Worm (Caenorhabditis elegans) whole organism, young adult: ENCODE measurements around the gene fbxa-111.

Source experiments
- B0019.2 ChIP-seq: fragments of 200-800 bp; sonication (Bioruptor generic); conservative IDR thresholded peaks from 2 replicates; pipeline ENCODE4 v1.3.6; 2022; ENCODE audit warnings: missing genetic modification reagents, missing genetic modification characterization, missing compliant biosample characterization
- B0336.3 ChIP-seq: fragments of 200-800 bp; sonication (Bioruptor generic); IDR thresholded peaks from 2 replicates; pipeline ENCODE4 v1.3.6; 2022; ENCODE audit warnings: missing genetic modification characterization, missing compliant biosample characterization
- C06A6.2 ChIP-seq: fragments of 200-800 bp; sonication (Bioruptor generic); conservative IDR thresholded peaks from 2 replicates; pipeline ENCODE4 v1.3.6; 2022; ENCODE audit warnings: missing genetic modification characterization, missing compliant biosample characterization
- C17E4.6 ChIP-seq: fragments of 200-800 bp; sonication (Bioruptor generic); IDR thresholded peaks from 2 replicates; pipeline ENCODE4 v1.3.6; 2022; ENCODE audit warnings: missing genetic modification reagents, missing genetic modification characterization, missing compliant biosample characterization
- F23B12.7 ChIP-seq: sonication (generic microtip); optimal IDR thresholded peaks from 2 replicates; lab custom pipeline; 2017; ENCODE audit warnings: missing genetic modification characterization, mild to moderate bottlenecking, missing compliant biosample characterization, antibody characterized with exemption, moderate library complexity; ENCODE audit not compliant: insufficient read depth
- F37B4.10 ChIP-seq: fragments of 200-800 bp; sonication (Bioruptor generic); IDR thresholded peaks from 2 replicates; pipeline ENCODE4 v1.3.6; 2022; ENCODE audit warnings: missing genetic modification characterization, missing compliant biosample characterization
- Y53F4B.3 ChIP-seq: fragments of 200-800 bp; sonication (Bioruptor generic); IDR thresholded peaks from 2 replicates; pipeline ENCODE4 v1.3.6; 2022; ENCODE audit warnings: missing genetic modification reagents, missing genetic modification characterization, missing compliant biosample characterization
- Y53G8AR.9 ChIP-seq: fragments of 200-800 bp; sonication (Bioruptor generic); conservative IDR thresholded peaks from 2 replicates; pipeline ENCODE4 v1.3.6; 2022; ENCODE audit warnings: missing genetic modification reagents, missing genetic modification characterization, missing compliant biosample characterization
- Y56A3A.18 ChIP-seq: fragments of 200-800 bp; sonication (Bioruptor generic); IDR thresholded peaks from 2 replicates; pipeline ENCODE4 v1.3.6; 2022; ENCODE audit warnings: missing genetic modification reagents, missing genetic modification characterization, missing compliant biosample characterization
- Y79H2A.3 ChIP-seq: fragments of 200-800 bp; sonication (Bioruptor generic); conservative IDR thresholded peaks from 2 replicates; pipeline ENCODE4 v1.3.6; 2022; ENCODE audit warnings: missing genetic modification reagents, missing genetic modification characterization, missing compliant biosample characterization
- Y95B8A.8 ChIP-seq: fragments of 200-800 bp; sonication (Bioruptor generic); IDR thresholded peaks from 2 replicates; pipeline ENCODE4 v1.3.6; 2022; ENCODE audit warnings: missing genetic modification reagents, missing genetic modification characterization, missing compliant biosample characterization
- attf-5 ChIP-seq: fragments of 200-800 bp; sonication (Bioruptor generic); optimal IDR thresholded peaks from 2 replicates; lab custom pipeline; 2018; ENCODE audit warnings: mild to moderate bottlenecking, missing genetic modification characterization, missing compliant biosample characterization
- attf-6 ChIP-seq: fragments of 200-800 bp; sonication (Bioruptor generic); IDR thresholded peaks from 2 replicates; pipeline ENCODE4 v1.3.6; 2022; ENCODE audit warnings: missing genetic modification reagents, missing genetic modification characterization, missing compliant biosample characterization
- cebp-1 ChIP-seq, 2 experiments: fragments of 200-800 bp in 1 of 2; sonication (Bioruptor generic) in 1 of 2; sonication (generic microtip) in 1 of 2; IDR thresholded peaks in 1 of 2; optimal IDR thresholded peaks in 1 of 2; 2 replicates each; pipeline versions ENCODE4 v1.3.6 to Lab custom; 2017 to 2022; ENCODE audit warnings: missing compliant biosample characterization in 2 of 2, missing genetic modification characterization in 2 of 2, mild to moderate bottlenecking in 1 of 2, missing genetic modification reagents in 1 of 2, moderate library complexity in 1 of 2
- cebp-2 ChIP-seq: fragments of 200-800 bp; sonication (Bioruptor generic); IDR thresholded peaks from 2 replicates; pipeline ENCODE4 v1.3.6; 2022; ENCODE audit warnings: missing genetic modification characterization, missing compliant biosample characterization
- ceh-58 ChIP-seq: fragments of 200-800 bp; sonication (Bioruptor generic); IDR thresholded peaks from 2 replicates; pipeline ENCODE4 v1.3.6; 2022; ENCODE audit warnings: missing genetic modification characterization, missing compliant biosample characterization
- die-1 ChIP-seq: sonication (generic microtip); optimal IDR thresholded peaks from 2 replicates; lab custom pipeline; 2016; ENCODE audit warnings: missing genotype, mild to moderate bottlenecking, missing genetic modification characterization, missing compliant biosample characterization
- egrh-3 ChIP-seq: fragments of 200-800 bp; sonication (Bioruptor generic); IDR thresholded peaks from 2 replicates; pipeline ENCODE4 v1.3.6; 2022; ENCODE audit warnings: missing genetic modification reagents, missing genetic modification characterization, missing compliant biosample characterization
- ekl-4 ChIP-seq: fragments of 200-800 bp; sonication (Bioruptor generic); IDR thresholded peaks from 2 replicates; pipeline ENCODE4 v1.3.6; 2022; ENCODE audit warnings: missing genetic modification reagents, missing genetic modification characterization, missing compliant biosample characterization
- ets-4 ChIP-seq: fragments of 200-800 bp; sonication (Bioruptor generic); optimal IDR thresholded peaks from 2 replicates; lab custom pipeline; 2018; ENCODE audit warnings: mild to moderate bottlenecking, missing genetic modification characterization, missing compliant biosample characterization
- fkh-3 ChIP-seq: sonication (generic microtip); optimal IDR thresholded peaks from 2 replicates; lab custom pipeline; 2016; ENCODE audit warnings: mild to moderate bottlenecking, missing genetic modification characterization, missing compliant biosample characterization
- hmg-1.2 ChIP-seq: fragments of 200-800 bp; sonication (Bioruptor generic); IDR thresholded peaks from 2 replicates; pipeline ENCODE4 v1.3.6; 2022; ENCODE audit warnings: missing genetic modification reagents, missing genetic modification characterization, missing compliant biosample characterization
- hsf-1 ChIP-seq: fragments of 200-800 bp; sonication (Bioruptor generic); IDR thresholded peaks from 2 replicates; pipeline ENCODE4 v1.3.6; 2022; ENCODE audit warnings: missing genetic modification reagents, missing genetic modification characterization, missing compliant biosample characterization
- let-607 ChIP-seq, 2 experiments: fragments of 200-800 bp in 1 of 2; sonication (Bioruptor generic) in 1 of 2; sonication (generic microtip) in 1 of 2; optimal IDR thresholded peaks; 2 replicates each; lab custom pipeline; 2016 to 2018; ENCODE audit warnings: mild to moderate bottlenecking in 2 of 2, missing compliant biosample characterization in 2 of 2, missing genetic modification characterization in 2 of 2, moderate library complexity in 2 of 2, missing genotype in 1 of 2
- lin-35 ChIP-seq, 3 experiments: fragments of 150-350 bp in 2 of 3; sonication (generic microtip) in 1 of 3; optimal IDR thresholded peaks; 2 replicates each; lab custom pipeline; 2014 to 2018; ENCODE audit warnings: missing biosample characterization in 3 of 3, missing genetic modification characterization in 3 of 3, missing genetic modification reagents in 3 of 3
- lin-40 ChIP-seq: sonication (generic microtip); optimal IDR thresholded peaks from 2 replicates; lab custom pipeline; 2016; ENCODE audit warnings: missing genetic modification characterization, mild to moderate bottlenecking, missing compliant biosample characterization, missing genotype, missing genetic modification reagents
- lin-54 ChIP-seq: fragments of 200-800 bp; sonication (Bioruptor generic); optimal IDR thresholded peaks from 2 replicates; lab custom pipeline; 2018; ENCODE audit warnings: mild to moderate bottlenecking, missing genetic modification characterization, missing compliant biosample characterization
- lir-1 ChIP-seq: fragments of 200-800 bp; sonication (Bioruptor generic); conservative IDR thresholded peaks from 2 replicates; pipeline ENCODE4 v1.3.6; 2022; ENCODE audit warnings: missing genetic modification reagents, missing genetic modification characterization, missing compliant biosample characterization
- lsl-1 ChIP-seq: fragments of 200-800 bp; sonication (Bioruptor generic); optimal IDR thresholded peaks from 2 replicates; lab custom pipeline; 2018; ENCODE audit warnings: mild to moderate bottlenecking, missing genetic modification characterization, moderate library complexity, missing compliant biosample characterization
- madf-10 ChIP-seq: sonication (generic microtip); optimal IDR thresholded peaks from 2 replicates; lab custom pipeline; 2016; ENCODE audit warnings: mild to moderate bottlenecking, missing genetic modification characterization, missing compliant biosample characterization
- madf-6 ChIP-seq: fragments of 200-800 bp; sonication (Bioruptor generic); IDR thresholded peaks from 2 replicates; pipeline ENCODE4 v1.3.6; 2022; ENCODE audit warnings: missing genetic modification reagents, missing genetic modification characterization, missing compliant biosample characterization
- mcd-1 ChIP-seq: fragments of 200-800 bp; sonication (Bioruptor generic); IDR thresholded peaks from 2 replicates; pipeline ENCODE4 v1.3.6; 2022; ENCODE audit warnings: missing genetic modification reagents, missing genetic modification characterization, missing compliant biosample characterization
- nhr-179 ChIP-seq: sonication (generic microtip); optimal IDR thresholded peaks from 2 replicates; lab custom pipeline; 2016; ENCODE audit warnings: mild to moderate bottlenecking, missing genetic modification characterization, missing compliant biosample characterization
- nhr-27 ChIP-seq: fragments of 200-800 bp; sonication (Bioruptor generic); optimal IDR thresholded peaks from 2 replicates; lab custom pipeline; 2018; ENCODE audit warnings: mild to moderate bottlenecking, missing genetic modification characterization, moderate library complexity, missing compliant biosample characterization
- nhr-90 ChIP-seq: sonication (generic microtip); optimal IDR thresholded peaks from 2 replicates; lab custom pipeline; 2016; ENCODE audit warnings: missing genotype, mild to moderate bottlenecking, missing genetic modification characterization, missing compliant biosample characterization
- pbrm-1 ChIP-seq: fragments of 200-800 bp; sonication (Bioruptor generic); IDR thresholded peaks from 2 replicates; pipeline ENCODE4 v1.3.6; 2022; ENCODE audit warnings: missing genetic modification reagents, missing genetic modification characterization, missing compliant biosample characterization
- pha-4 ChIP-seq: fragments of 150-350 bp; sonication (generic microtip); optimal IDR thresholded peaks from 2 replicates; lab custom pipeline; 2014; ENCODE audit warnings: missing biosample characterization, missing genetic modification reagents, missing genetic modification characterization
- snpc-4 ChIP-seq, 5 experiments: fragments of 150-350 bp in 1 of 5; sonication (generic microtip) in 4 of 5; optimal IDR thresholded peaks; 2 replicates each; lab custom pipeline; 2014 to 2018; ENCODE audit warnings: missing genetic modification characterization in 5 of 5, missing biosample characterization in 3 of 5, antibody characterized with exemption in 2 of 5, mild to moderate bottlenecking in 2 of 5, missing compliant biosample characterization in 2 of 5, missing genotype in 2 of 5, moderate library complexity in 2 of 5, missing genetic modification reagents in 1 of 5
- somi-1 ChIP-seq: fragments of 200-800 bp; sonication (Bioruptor generic); optimal IDR thresholded peaks from 2 replicates; lab custom pipeline; 2018; ENCODE audit warnings: mild to moderate bottlenecking, missing genetic modification characterization, missing compliant biosample characterization
- tbp1 ChIP-seq: fragments of 200-800 bp; sonication (Bioruptor generic); optimal IDR thresholded peaks from 2 replicates; lab custom pipeline; 2018; ENCODE audit warnings: mild to moderate bottlenecking, missing genetic modification characterization, missing compliant biosample characterization
- tbx-9 ChIP-seq: sonication (generic microtip); optimal IDR thresholded peaks from 2 replicates; lab custom pipeline; 2016; ENCODE audit warnings: borderline replicate concordance, missing genetic modification characterization, inconsistent platforms, missing compliant biosample characterization
- tlf-1 ChIP-seq: fragments of 200-800 bp; sonication (Bioruptor generic); optimal IDR thresholded peaks from 2 replicates; lab custom pipeline; 2018; ENCODE audit warnings: mild to moderate bottlenecking, missing genetic modification characterization, missing compliant biosample characterization
- xnd-1 ChIP-seq: sonication (generic microtip); optimal IDR thresholded peaks from 2 replicates; lab custom pipeline; 2016; ENCODE audit warnings: missing genotype, missing genetic modification reagents, missing genetic modification characterization, missing compliant biosample characterization
- ztf-22 ChIP-seq: fragments of 200-800 bp; sonication (Bioruptor generic); optimal IDR thresholded peaks from 2 replicates; lab custom pipeline; 2018; ENCODE audit warnings: mild to moderate bottlenecking, missing genetic modification characterization, moderate library complexity, missing compliant biosample characterization
- ztf-25 ChIP-seq: fragments of 200-800 bp; sonication (Bioruptor generic); IDR thresholded peaks from 2 replicates; pipeline ENCODE4 v1.3.6; 2022; ENCODE audit warnings: missing genetic modification reagents, missing genetic modification characterization, missing compliant biosample characterization
- ztf-6 ChIP-seq: fragments of 200-800 bp; sonication (Bioruptor generic); IDR thresholded peaks from 2 replicates; pipeline ENCODE4 v1.3.6; 2022; ENCODE audit warnings: missing genetic modification reagents, missing genetic modification characterization, missing compliant biosample characterization

The fbxa-111 gene

ce11 chrV:16965655-16966054, 16.1 kb upstream of the fbxa-111 start, which contains the start of gene efl-1 (continued):
- TF ChIP-seq ztf-25 (GFP tag; lab: Robert Waterston, UW) = no peak
- TF ChIP-seq lin-54 = peak; percentile 97
- no peak for TF ChIP-seq die-1 (tag; lab: Kevin White, UChicago)
- TF ChIP-seq Y53F4B.3 (GFP tag; lab: Robert Waterston, UW) = 0 out of 2 replicates have a peak, but pooled peaks have one; percentile 38
- TF ChIP-seq C06A6.2 = 0 out of 2 replicates have a peak, but pooled peaks have one; percentile 17
- 0 out of 2 replicates have a peak, but pooled peaks have one; percentile 16 for TF ChIP-seq cebp-2 (GFP tag; lab: Robert Waterston, UW)
- peak; percentile 96 for TF ChIP-seq attf-5
- TF ChIP-seq snpc-4 (GFP tag; optimal IDR thresholded peaks at IDR 0.05; lab: Kevin White, UChicago) = peak; percentile 70
- peak; percentile 61 to 94 (median 89) for TF ChIP-seq snpc-4 (tag; optimal IDR thresholded peaks at IDR 0.05; lab: Kevin White, UChicago)
- TF ChIP-seq lin-35 (GFP tag; optimal IDR thresholded peaks at IDR 0.05; lab: Kevin White, UChicago) = peak; percentile 79 to 97 (median 83)
- TF ChIP-seq lsl-1 (GFP tag; lab: Kevin White, UChicago) = peak; percentile 57
- TF ChIP-seq nhr-27 (tag; lab: Kevin White, UChicago) = no peak
- no peak for TF ChIP-seq fkh-3 (tag; lab: Kevin White, UChicago)
- peak; percentile 43; the same call in 1 of the 2 replicates for TF ChIP-seq lir-1 (GFP tag; lab: Robert Waterston, UW)
- TF ChIP-seq somi-1 (GFP tag; lab: Kevin White, UChicago) = peak; percentile 22
- TF ChIP-seq madf-6 (GFP tag; lab: Robert Waterston, UW) = peak; percentile 81
- peak in 1 of 2 experiments; percentile 22 for TF ChIP-seq let-607 (tag; optimal IDR thresholded peaks at IDR 0.05; lab: Kevin White, UChicago)
- TF ChIP-seq mcd-1 (GFP tag; lab: Robert Waterston, UW) = peak; percentile 99
- TF ChIP-seq lin-40 (tag; lab: Kevin White, UChicago) = peak; percentile 87
- 0 out of 2 replicates have a peak, but pooled peaks have one; percentile 51 for TF ChIP-seq hsf-1 (GFP tag; lab: Robert Waterston, UW)
- TF ChIP-seq C17E4.6 (GFP tag; lab: Robert Waterston, UW) = peak; percentile 38; the same call in 1 of the 2 replicates
- TF ChIP-seq Y95B8A.8 (GFP tag; lab: Robert Waterston, UW) = 0 out of 2 replicates have a peak, but pooled peaks have one; percentile 71
- peak; percentile 47 for TF ChIP-seq cebp-1 (GFP tag; IDR thresholded peaks at IDR 0.05; lab: Robert Waterston, UW)
- peak; percentile 89 for TF ChIP-seq cebp-1 (tag; optimal IDR thresholded peaks at IDR 0.05; lab: Kevin White, UChicago)
- peak; percentile 20 for TF ChIP-seq xnd-1 (tag; lab: Kevin White, UChicago)
- TF ChIP-seq Y56A3A.18 = peak; percentile 72; the same call in 1 of the 2 replicates
- peak; percentile 67; the same call in 1 of the 2 replicates for TF ChIP-seq B0336.3
- no peak for TF ChIP-seq ztf-6 (GFP tag; lab: Robert Waterston, UW)
- no peak for TF ChIP-seq ceh-58 (GFP tag; lab: Robert Waterston, UW)
- no peak for TF ChIP-seq B0019.2 (GFP tag; lab: Robert Waterston, UW)
- TF ChIP-seq nhr-179 (tag; lab: Kevin White, UChicago) = no peak
- no peak for TF ChIP-seq egrh-3 (GFP tag; lab: Robert Waterston, UW)
- peak; percentile 83 for TF ChIP-seq ekl-4
- peak; percentile 99 for TF ChIP-seq hmg-1.2
- TF ChIP-seq tbx-9 (tag; lab: Kevin White, UChicago) = no peak
- peak; percentile 20 for TF ChIP-seq madf-10 (tag; lab: Kevin White, UChicago)
- peak; percentile 11 for TF ChIP-seq F23B12.7 (tag; lab: Kevin White, UChicago)
- peak; percentile 96 for TF ChIP-seq attf-6
- peak; percentile 59 for TF ChIP-seq tlf-1 (GFP tag; lab: Kevin White, UChicago)
- TF ChIP-seq pha-4 (tag; lab: Kevin White, UChicago) = peak; percentile 82
- TF ChIP-seq ztf-22 (GFP tag; lab: Kevin White, UChicago) = no peak
- TF ChIP-seq Y79H2A.3 (GFP tag; lab: Robert Waterston, UW) = no peak
- no peak for TF ChIP-seq nhr-90 (tag; lab: Kevin White, UChicago)
- no peak for TF ChIP-seq F37B4.10 (GFP tag; lab: Robert Waterston, UW)
- no peak for TF ChIP-seq ets-4
- TF ChIP-seq tbp1 (GFP tag; lab: Kevin White, UChicago) = peak; percentile 68
- TF ChIP-seq Y53G8AR.9 (GFP tag; lab: Robert Waterston, UW) = peak; percentile 72; the same call in 1 of the 2 replicates
- peak; percentile 96 for TF ChIP-seq pbrm-1 (GFP tag; lab: Robert Waterston, UW)
